Fruit fly (Drosophila melanogaster) whole organism: ENCODE measurements around the gene flw.

Experiments
- CG8478 ChIP-seq: fragments of >200 bp; optimal IDR thresholded peaks from 2 replicates; lab custom pipeline; 2018; ENCODE audit warnings: inconsistent platforms
- Dll ChIP-seq: fragments of >200 bp; optimal IDR thresholded peaks from 2 replicates; lab custom pipeline; 2017
- EcR ChIP-seq, 2 experiments: fragments of >200 bp; optimal IDR thresholded peaks; 2 replicates each; lab custom pipeline; 2017; ENCODE audit warnings: missing biosample characterization in 2 of 2, missing genetic modification characterization in 2 of 2, missing genetic modification reagents in 2 of 2
- pan ChIP-seq: fragments of >200 bp; optimal IDR thresholded peaks from 2 replicates; lab custom pipeline; 2017
- psq ChIP-seq: fragments of >200 bp; optimal IDR thresholded peaks from 2 replicates; lab custom pipeline; 2017
- usp ChIP-seq: fragments of >200 bp; optimal IDR thresholded peaks from 2 replicates; lab custom pipeline; 2017; ENCODE audit warnings: missing biosample characterization, missing genetic modification characterization, mixed read lengths

The flw gene

dm6 chrX:10385757-10386156, at the start of gene flw, which contains the start of gene Psf3:
Gene flw (plus strand): TSS chrX:10385960.
Gene Psf3 (minus strand): TSS chrX:10385861.
- no peak for TF ChIP-seq EcR (GFP tag; optimal IDR thresholded peaks at IDR 0.05; lab: Kevin White, UChicago)
- no peak for TF ChIP-seq psq (lab: Kevin White, UChicago)
- no peak for TF ChIP-seq CG8478 (lab: Kevin White, UChicago)

- TF ChIP-seq EcR (GFP tag; optimal IDR thresholded peaks at IDR 0.05; lab: Kevin White, UChicago) (no peak), usp (GFP tag; lab: Kevin White, UChicago) (no peak), pan (no peak), CG8478 (lab: Kevin White, UChicago) (no peak), Dll (lab: Kevin White, UChicago) (no peak), psq (lab: Kevin White, UChicago) (no peak)
Measured at dm6 chrX:10340492-10340891, 45.3 kb upstream of the flw start.

DNA sequence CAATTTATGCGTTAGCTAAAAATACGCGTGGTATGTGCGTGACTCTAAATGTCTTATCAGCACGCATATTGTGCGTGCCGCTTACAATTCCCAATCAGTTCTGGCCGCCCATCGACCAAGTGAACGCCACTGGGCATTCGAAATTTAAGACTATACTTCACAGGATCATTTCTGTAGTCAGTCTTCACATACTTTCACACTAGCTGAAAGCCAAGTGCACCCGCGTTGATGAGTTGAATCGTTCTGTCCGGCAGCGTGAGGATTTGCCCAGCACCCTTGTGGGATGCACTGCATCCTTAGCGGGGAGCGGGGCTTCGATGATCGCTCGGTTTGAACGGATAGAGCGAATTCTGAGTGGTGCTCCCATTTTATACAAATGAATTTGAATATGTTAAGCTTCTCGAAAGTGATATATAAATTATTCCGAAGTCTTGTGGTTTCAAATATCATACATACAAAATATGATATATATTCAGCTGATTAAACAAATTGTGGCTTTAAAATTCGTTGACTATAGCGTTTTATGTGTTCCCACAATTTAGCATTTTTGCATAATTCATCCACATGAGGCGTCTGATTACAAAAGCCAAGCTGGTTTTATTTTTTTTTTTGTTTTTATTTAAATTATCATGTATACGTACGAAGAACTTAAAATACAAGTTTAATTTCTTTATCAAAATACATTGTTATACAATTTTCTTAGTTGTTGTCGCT, 37.6 kb upstream of the flw start:
- TF ChIP-seq psq (lab: Kevin White, UChicago) (no peak), Dll (lab: Kevin White, UChicago) (no peak), pan (no peak), CG8478 (lab: Kevin White, UChicago) (no peak), usp (GFP tag; lab: Kevin White, UChicago) (no peak), EcR (GFP tag; optimal IDR thresholded peaks at IDR 0.05; lab: Kevin White, UChicago) (no peak)

DNA sequence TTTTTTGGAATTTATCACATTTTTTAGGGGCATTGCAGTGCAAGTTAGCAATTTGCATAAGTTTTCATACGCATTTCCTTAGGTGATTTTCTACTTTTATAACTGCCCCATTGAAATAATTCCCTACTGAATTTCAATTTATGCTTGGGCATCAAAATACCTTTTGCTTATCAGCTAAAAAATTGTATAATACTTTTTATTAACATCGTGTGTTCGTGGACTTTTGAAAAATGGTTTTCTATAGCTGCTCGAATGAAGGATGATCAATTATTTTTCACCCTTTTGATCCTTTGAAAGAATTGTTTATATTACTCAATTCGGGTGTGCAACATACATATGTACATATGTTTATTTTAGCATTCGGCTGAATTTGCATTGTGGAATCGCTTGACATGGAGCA, 23.6 kb upstream of the flw start:
- TF ChIP-seq usp (GFP tag; lab: Kevin White, UChicago) (no peak), Dll (lab: Kevin White, UChicago) (no peak), EcR (GFP tag; optimal IDR thresholded peaks at IDR 0.05; lab: Kevin White, UChicago) (no peak), psq (lab: Kevin White, UChicago) (no peak), pan (no peak), CG8478 (lab: Kevin White, UChicago) (no peak)

dm6 chrX:10362557-10363366, 23.0 kb upstream of the flw start:
- TF ChIP-seq EcR (GFP tag; optimal IDR thresholded peaks at IDR 0.05; lab: Kevin White, UChicago) (no peak), pan (no peak), psq (lab: Kevin White, UChicago) (no peak), Dll (lab: Kevin White, UChicago) (no peak), CG8478 (lab: Kevin White, UChicago) (no peak), usp (GFP tag; lab: Kevin White, UChicago) (no peak)

- no peak for TF ChIP-seq usp (GFP tag; lab: Kevin White, UChicago)
- TF ChIP-seq CG8478 (lab: Kevin White, UChicago) = no peak
- TF ChIP-seq psq (lab: Kevin White, UChicago) = no peak
- no peak for TF ChIP-seq EcR (GFP tag; optimal IDR thresholded peaks at IDR 0.05; lab: Kevin White, UChicago)
Measured at dm6 chrX:10364556-10365227, 21.1 kb upstream of the flw start.

dm6 chrX:10365748-10366415, 19.9 kb upstream of the flw start:
- no peak for TF ChIP-seq psq (lab: Kevin White, UChicago)
- TF ChIP-seq CG8478 (lab: Kevin White, UChicago) = no peak
- TF ChIP-seq usp (GFP tag; lab: Kevin White, UChicago) = no peak
- TF ChIP-seq EcR (GFP tag; optimal IDR thresholded peaks at IDR 0.05; lab: Kevin White, UChicago) = no peak
- no peak for TF ChIP-seq Dll (lab: Kevin White, UChicago)
- TF ChIP-seq pan = no peak

DNA sequence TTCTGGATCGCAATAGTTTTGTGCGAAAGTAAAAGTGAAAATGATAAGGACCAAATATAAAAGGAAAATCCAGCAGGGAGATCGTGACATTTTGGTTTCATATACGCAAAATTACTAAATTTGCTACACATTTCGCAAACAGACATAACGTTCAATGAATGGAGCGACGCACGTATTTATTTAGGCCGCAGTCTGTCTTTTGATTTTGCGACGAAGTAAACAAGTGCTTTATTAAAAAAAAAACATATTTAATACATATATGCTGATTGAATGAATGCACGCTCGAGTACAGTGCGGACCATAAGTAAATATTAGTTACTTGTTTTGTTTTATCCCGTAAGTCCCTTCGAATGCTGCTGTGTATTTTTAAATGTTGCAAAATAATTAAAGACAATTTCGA, 18.4 kb upstream of the flw start, which contains the start of gene CG32679:
TSS of gene CG32679 (minus strand) at position 101 of the 400 bp plus-strand sequence.
- TF ChIP-seq CG8478 (lab: Kevin White, UChicago) (no peak), EcR (GFP tag; optimal IDR thresholded peaks at IDR 0.05; lab: Kevin White, UChicago) (no peak), usp (GFP tag; lab: Kevin White, UChicago) (no peak), pan (no peak), psq (lab: Kevin White, UChicago) (no peak), Dll (lab: Kevin White, UChicago) (no peak)

- TF ChIP-seq psq (lab: Kevin White, UChicago) (no peak), usp (GFP tag; lab: Kevin White, UChicago) (no peak), CG8478 (lab: Kevin White, UChicago) (no peak), Dll (lab: Kevin White, UChicago) (no peak), EcR (GFP tag; optimal IDR thresholded peaks at IDR 0.05; lab: Kevin White, UChicago) (no peak), pan (no peak)
Measured at dm6 chrX:10367801-10368203, 18.0 kb upstream of the flw start, which contains the start of gene CG17841. Gene CG17841 (plus strand): TSS chrX:10368052.

DNA sequence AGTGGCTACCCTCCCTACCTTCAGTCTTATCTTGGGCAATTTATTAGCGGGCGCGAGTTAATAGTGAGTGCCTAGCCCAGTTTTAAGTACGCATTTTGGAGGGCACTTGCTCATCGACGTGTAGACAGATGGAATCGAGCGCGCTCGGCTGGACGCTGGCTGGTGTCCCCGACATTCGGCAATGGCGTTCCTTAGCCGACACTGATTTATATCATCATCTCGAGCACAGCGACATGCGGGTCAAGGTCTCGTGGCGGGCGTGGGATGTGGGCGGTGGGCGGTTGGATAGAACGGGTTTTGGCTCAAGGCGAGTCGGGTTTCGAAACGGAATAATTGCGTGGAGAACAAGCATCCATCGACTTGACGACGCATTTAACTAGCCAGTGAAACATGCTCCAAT, 16.4 kb upstream of the flw start:
- TF ChIP-seq Dll (lab: Kevin White, UChicago) (no peak), pan (no peak)

DNA sequence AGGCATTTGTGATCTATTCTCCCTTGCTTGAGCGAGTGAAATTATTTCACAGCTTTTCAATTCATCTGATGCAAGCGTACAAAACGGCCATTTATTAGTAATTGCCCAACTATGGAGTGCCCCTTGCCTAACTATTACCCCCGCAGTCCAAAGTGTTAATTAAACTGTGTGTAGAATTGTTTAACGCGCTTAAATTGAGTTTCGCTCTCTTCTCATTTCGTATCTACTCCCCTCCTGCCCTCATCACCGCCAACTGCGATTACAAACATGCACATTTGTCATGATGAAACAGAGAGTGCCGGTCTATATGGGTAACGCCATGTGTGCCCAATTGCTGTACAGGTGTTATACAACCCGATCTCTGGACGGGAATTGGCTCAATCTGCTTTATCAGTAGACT, 16.0 kb upstream of the flw start:
- no peak for TF ChIP-seq usp (GFP tag; lab: Kevin White, UChicago)
- TF ChIP-seq pan = no peak
- no peak for TF ChIP-seq psq (lab: Kevin White, UChicago)
- no peak for TF ChIP-seq CG8478 (lab: Kevin White, UChicago)
- no peak for TF ChIP-seq Dll (lab: Kevin White, UChicago)
